Worm (Caenorhabditis elegans) whole organism, L3 larva: ENCODE results near the gene R02F11.9.

ENCODE experiments used
- aly-2 ChIP-seq: fragments of 150-350 bp; optimal IDR thresholded peaks from 2 replicates; lab custom pipeline; 2014; ENCODE audit warnings: missing biosample characterization, missing genetic modification characterization
- ama-1 ChIP-seq: fragments of 150-350 bp; optimal IDR thresholded peaks from 2 replicates; lab custom pipeline; 2018
- mdl-1 ChIP-seq: fragments of 150-350 bp; optimal IDR thresholded peaks from 2 replicates; lab custom pipeline; 2014; ENCODE audit warnings: missing biosample characterization, missing genetic modification characterization
- nhr-25 ChIP-seq: sonication (generic microtip); optimal IDR thresholded peaks from 2 replicates; lab custom pipeline; 2017; ENCODE audit warnings: missing biosample characterization, missing genetic modification characterization
- pha-4 ChIP-seq: fragments of 150-350 bp; optimal IDR thresholded peaks from 2 replicates; lab custom pipeline; 2014; ENCODE audit warnings: missing biosample characterization, missing genetic modification reagents, missing genetic modification characterization
- skn-1 ChIP-seq: fragments of 150-350 bp; optimal IDR thresholded peaks from 2 replicates; lab custom pipeline; 2014; ENCODE audit warnings: missing biosample characterization, missing genetic modification characterization
- tbx-2 ChIP-seq: sonication (generic microtip); optimal IDR thresholded peaks from 2 replicates; lab custom pipeline; 2016; ENCODE audit warnings: mild to moderate bottlenecking, missing genetic modification characterization, missing compliant biosample characterization

DNA sequence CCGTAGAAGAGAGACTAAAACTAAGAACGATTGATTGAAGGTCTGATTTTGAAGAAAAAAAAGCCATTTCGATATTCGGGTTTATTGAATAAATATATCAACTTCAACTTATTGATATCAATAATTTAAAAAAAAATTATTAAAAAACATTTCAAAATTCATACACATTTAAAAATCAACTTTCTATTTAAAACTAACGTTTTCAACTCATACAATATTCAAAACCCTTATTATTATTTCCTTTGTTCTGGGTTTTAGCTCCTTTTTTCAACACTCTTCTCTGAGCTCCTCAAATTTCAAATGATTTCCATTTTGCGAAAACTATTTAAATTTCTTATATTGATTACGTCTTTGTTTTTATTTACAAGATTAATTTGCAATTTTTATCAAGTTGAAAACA is 42.0 kb upstream of the R02F11.9 start, which contains the start of gene C18G1.7:
- TF ChIP-seq tbx-2 (tag; lab: Kevin White, UChicago) = no peak
- TF ChIP-seq mdl-1 = no peak
- no peak for TF ChIP-seq aly-2 (tag; lab: Kevin White, UChicago)
- no peak for TF ChIP-seq pha-4 (tag; lab: Kevin White, UChicago)
- no peak for TF ChIP-seq ama-1 (lab: Kevin White, UChicago)
- TF ChIP-seq nhr-25 (tag; lab: Kevin White, UChicago) = no peak
- TF ChIP-seq skn-1 (tag; lab: Kevin White, UChicago) = no peak
